Fruit fly (Drosophila melanogaster) whole organism, embryonic: ENCODE measurements around the gene CG1640.

Source experiments
- Antp ChIP-seq: fragments of 200-800 bp; sonication (Bioruptor generic); optimal IDR thresholded peaks from 3 replicates; lab custom pipeline; 2016; ENCODE audit warnings: missing biosample characterization, missing genetic modification characterization
- Atf6 ChIP-seq: fragments of 200-800 bp; sonication (Bioruptor generic); IDR thresholded peaks from 2 replicates; pipeline ENCODE4 v1.3.6; 2022; ENCODE audit warnings: missing biosample characterization, missing genetic modification characterization
- CG10321 ChIP-seq: fragments of 200-800 bp; sonication (Bioruptor generic); IDR thresholded peaks from 2 replicates; pipeline ENCODE4 v1.3.6; 2022; ENCODE audit warnings: missing biosample characterization, missing genetic modification characterization
- CG11247 ChIP-seq: fragments of 200-800 bp; sonication (Bioruptor generic); IDR thresholded peaks from 2 replicates; pipeline ENCODE4 v1.3.6; 2022; ENCODE audit warnings: missing biosample characterization, missing genetic modification characterization
- CG11695 ChIP-seq: fragments of 200-800 bp; sonication (Bioruptor generic); IDR thresholded peaks from 3 replicates; pipeline ENCODE4 v1.3.6; 2022; ENCODE audit warnings: missing biosample characterization, missing genetic modification characterization
- CG12104 ChIP-seq: fragments of 200-800 bp; sonication (Bioruptor generic); optimal IDR thresholded peaks from 3 replicates; lab custom pipeline; 2016; ENCODE audit warnings: missing biosample characterization, missing genetic modification characterization
- CG12299 ChIP-seq: fragments of 200-800 bp; sonication (Bioruptor generic); optimal IDR thresholded peaks from 2 replicates; lab custom pipeline; 2018; ENCODE audit warnings: missing biosample characterization, mild to moderate bottlenecking, missing genetic modification characterization
- CG13287 ChIP-seq: fragments of 200-800 bp; sonication (Bioruptor generic); IDR thresholded peaks from 2 replicates; pipeline ENCODE4 v1.3.6; 2022; ENCODE audit warnings: missing biosample characterization, missing genetic modification characterization; ENCODE audit not compliant: partially characterized antibody
- CG14667 ChIP-seq: fragments of 200-800 bp; sonication (Bioruptor generic); IDR thresholded peaks from 2 replicates; pipeline ENCODE4 v1.3.6; 2022; ENCODE audit warnings: missing biosample characterization, missing genetic modification characterization
- CG17385 ChIP-seq: fragments of 200-800 bp; sonication (Bioruptor generic); optimal IDR thresholded peaks from 3 replicates; lab custom pipeline; 2018; ENCODE audit warnings: missing biosample characterization, mild to moderate bottlenecking, missing genetic modification characterization
- CG17568 ChIP-seq: fragments of 200-800 bp; sonication (Bioruptor generic); optimal IDR thresholded peaks from 2 replicates; lab custom pipeline; 2018; ENCODE audit warnings: missing biosample characterization, mild to moderate bottlenecking, missing genetic modification characterization, moderate library complexity
- CG18262 ChIP-seq: fragments of 200-800 bp; optimal IDR thresholded peaks from 3 replicates; lab custom pipeline; 2019; ENCODE audit warnings: missing biosample characterization, mild to moderate bottlenecking, missing genetic modification characterization, moderate library complexity
- CG18599 ChIP-seq: fragments of 200-800 bp; sonication (Bioruptor generic); optimal IDR thresholded peaks from 3 replicates; lab custom pipeline; 2017; ENCODE audit warnings: missing biosample characterization, missing genetic modification characterization, mild to moderate bottlenecking, moderate library complexity, missing genetic modification reagents
- CG2116 ChIP-seq: fragments of 200-800 bp; sonication (Bioruptor generic); optimal IDR thresholded peaks from 3 replicates; lab custom pipeline; 2018; ENCODE audit warnings: missing biosample characterization, mild to moderate bottlenecking, missing genetic modification characterization
- CG5245 ChIP-seq: fragments of 200-800 bp; sonication (Bioruptor generic); optimal IDR thresholded peaks from 3 replicates; lab custom pipeline; 2016; ENCODE audit warnings: missing biosample characterization, missing genetic modification characterization
- CG6654 ChIP-seq: fragments of 200-800 bp; sonication (Bioruptor generic); optimal IDR thresholded peaks from 2 replicates; lab custom pipeline; 2017; ENCODE audit warnings: missing biosample characterization, mild to moderate bottlenecking, missing genetic modification characterization
- CG8359 ChIP-seq: fragments of 200-800 bp; sonication (Bioruptor generic); optimal IDR thresholded peaks from 2 replicates; lab custom pipeline; 2017; ENCODE audit warnings: missing biosample characterization, mild to moderate bottlenecking, missing genetic modification characterization, borderline replicate concordance
- CG8944 ChIP-seq: fragments of 200-800 bp; sonication (Bioruptor generic); optimal IDR thresholded peaks from 3 replicates; lab custom pipeline; 2016; ENCODE audit warnings: missing biosample characterization, missing genetic modification characterization
- Dip2 ChIP-seq: fragments of 200-800 bp; sonication (Bioruptor generic); IDR thresholded peaks from 2 replicates; pipeline ENCODE4 v1.3.6; 2022; ENCODE audit warnings: missing biosample characterization, missing genetic modification characterization
- E2f2 ChIP-seq: fragments of 200-800 bp; sonication (Bioruptor generic); IDR thresholded peaks from 2 replicates; pipeline ENCODE4 v1.3.6; 2022; ENCODE audit warnings: missing biosample characterization, missing genetic modification characterization
- Ets97D ChIP-seq: fragments of 200-800 bp; sonication (Bioruptor generic); optimal IDR thresholded peaks from 3 replicates; lab custom pipeline; 2016; ENCODE audit warnings: missing biosample characterization, missing genetic modification characterization
- Gsc ChIP-seq: fragments of 200-800 bp; sonication (Bioruptor generic); IDR thresholded peaks from 2 replicates; pipeline ENCODE4 v1.3.6; 2022; ENCODE audit warnings: missing biosample characterization, missing genetic modification characterization
- HmgD ChIP-seq: fragments of 200-800 bp; sonication (Bioruptor generic); optimal IDR thresholded peaks from 3 replicates; lab custom pipeline; 2016; ENCODE audit warnings: missing biosample characterization, missing genetic modification characterization
- Lim3 ChIP-seq: fragments of 200-800 bp; sonication (Bioruptor generic); IDR thresholded peaks from 2 replicates; pipeline ENCODE4 v1.3.6; 2022; ENCODE audit warnings: missing biosample characterization, missing genetic modification characterization
- MTF-1 ChIP-seq: fragments of 200-800 bp; sonication (Bioruptor generic); optimal IDR thresholded peaks from 2 replicates; lab custom pipeline; 2018; ENCODE audit warnings: missing biosample characterization, mild to moderate bottlenecking, missing genetic modification characterization, borderline replicate concordance
- Max ChIP-seq: fragments of 200-800 bp; sonication (Bioruptor generic); optimal IDR thresholded peaks from 2 replicates; lab custom pipeline; 2016; ENCODE audit warnings: missing biosample characterization, mild to moderate bottlenecking, missing genetic modification characterization
- NC2β ChIP-seq: fragments of 200-800 bp; sonication (Bioruptor generic); optimal IDR thresholded peaks from 2 replicates; lab custom pipeline; 2016; ENCODE audit warnings: missing biosample characterization, missing genetic modification characterization
- NfI ChIP-seq: fragments of 200-800 bp; sonication (Bioruptor generic); optimal IDR thresholded peaks from 3 replicates; lab custom pipeline; 2018; ENCODE audit warnings: missing biosample characterization, mild to moderate bottlenecking, missing genetic modification characterization, moderate library complexity
- Oli ChIP-seq: fragments of 200-800 bp; sonication (Bioruptor generic); optimal IDR thresholded peaks from 2 replicates; lab custom pipeline; 2018; ENCODE audit warnings: missing biosample characterization, mild to moderate bottlenecking, missing genetic modification characterization, moderate library complexity
- Sox100B ChIP-seq: fragments of 200-800 bp; sonication (Bioruptor generic); optimal IDR thresholded peaks from 3 replicates; lab custom pipeline; 2018; ENCODE audit warnings: missing biosample characterization, mild to moderate bottlenecking, missing genetic modification characterization
- Sry-δ ChIP-seq: fragments of 200-800 bp; sonication (Bioruptor generic); optimal IDR thresholded peaks from 2 replicates; lab custom pipeline; 2016; ENCODE audit warnings: missing biosample characterization, missing genetic modification characterization
- ato ChIP-seq: fragments of 200-800 bp; sonication (Bioruptor generic); IDR thresholded peaks from 2 replicates; pipeline ENCODE4 v1.3.6; 2022; ENCODE audit warnings: missing biosample characterization, missing genetic modification characterization; ENCODE audit not compliant: partially characterized antibody
- bbx ChIP-seq: fragments of 200-800 bp; sonication (Bioruptor generic); IDR thresholded peaks from 2 replicates; pipeline ENCODE4 v1.3.6; 2022; ENCODE audit warnings: missing biosample characterization, missing genetic modification characterization; ENCODE audit not compliant: partially characterized antibody
- cg ChIP-seq: fragments of 200-800 bp; sonication (Bioruptor generic); optimal IDR thresholded peaks from 3 replicates; lab custom pipeline; 2019; ENCODE audit warnings: missing biosample characterization, mild to moderate bottlenecking, missing genetic modification characterization, moderate library complexity
- chn ChIP-seq: fragments of 200-800 bp; sonication (Bioruptor generic); optimal IDR thresholded peaks from 2 replicates; lab custom pipeline; 2016; ENCODE audit warnings: missing biosample characterization, missing genetic modification characterization
- dati ChIP-seq: fragments of 200-800 bp; sonication (Bioruptor generic); IDR thresholded peaks from 2 replicates; pipeline ENCODE4 v1.3.6; 2022; ENCODE audit warnings: missing biosample characterization, missing genetic modification characterization
- dimm ChIP-seq: fragments of 200-800 bp; sonication (Bioruptor generic); IDR thresholded peaks from 2 replicates; pipeline ENCODE4 v1.3.6; 2022; ENCODE audit warnings: missing biosample characterization, missing genetic modification characterization
- gt ChIP-seq: fragments of 200-800 bp; sonication (Bioruptor generic); IDR thresholded peaks from 2 replicates; pipeline ENCODE4 v1.3.6; 2022; ENCODE audit warnings: missing biosample characterization, missing genetic modification characterization
- hbn ChIP-seq: fragments of 200-800 bp; sonication (Bioruptor generic); IDR thresholded peaks from 2 replicates; pipeline ENCODE4 v1.3.6; 2022; ENCODE audit warnings: missing biosample characterization, missing genetic modification characterization; ENCODE audit not compliant: partially characterized antibody
- klu ChIP-seq: fragments of 200-800 bp; sonication (Bioruptor generic); IDR thresholded peaks from 2 replicates; pipeline ENCODE4 v1.3.6; 2022; ENCODE audit warnings: missing biosample characterization, missing genetic modification characterization
- lilli ChIP-seq: fragments of 200-800 bp; sonication (Bioruptor generic); optimal IDR thresholded peaks from 3 replicates; lab custom pipeline; 2016; ENCODE audit warnings: missing biosample characterization, missing genetic modification characterization
- nerfin-1 ChIP-seq: fragments of 200-800 bp; sonication (Bioruptor generic); optimal IDR thresholded peaks from 3 replicates; lab custom pipeline; 2019; ENCODE audit warnings: missing biosample characterization, mild to moderate bottlenecking, missing genetic modification characterization, moderate library complexity
- p53 ChIP-seq: fragments of 200-800 bp; sonication (Bioruptor generic); optimal IDR thresholded peaks from 2 replicates; lab custom pipeline; 2016; ENCODE audit warnings: missing biosample characterization, missing genetic modification characterization
- pros ChIP-seq: fragments of 200-800 bp; sonication (Bioruptor generic); optimal IDR thresholded peaks from 3 replicates; lab custom pipeline; 2019; ENCODE audit warnings: missing biosample characterization, mild to moderate bottlenecking, missing genetic modification characterization, moderate library complexity
- schlank ChIP-seq: fragments of 200-800 bp; sonication (Bioruptor generic); optimal IDR thresholded peaks from 2 replicates; lab custom pipeline; 2018; ENCODE audit warnings: missing biosample characterization, mild to moderate bottlenecking, missing genetic modification characterization
- sens ChIP-seq: fragments of 200-800 bp; sonication (Bioruptor generic); peaks from one replicate; lab custom pipeline; 2016; ENCODE audit warnings: missing biosample characterization, missing genetic modification characterization
- slou ChIP-seq: fragments of 200-800 bp; sonication (Bioruptor generic); optimal IDR thresholded peaks from 3 replicates; lab custom pipeline; 2016; ENCODE audit warnings: missing biosample characterization, missing genetic modification characterization
- sna ChIP-seq: fragments of 200-800 bp; sonication (Bioruptor generic); IDR thresholded peaks from 2 replicates; pipeline ENCODE4 v1.3.6; 2022; ENCODE audit warnings: missing biosample characterization, missing genetic modification characterization; ENCODE audit not compliant: partially characterized antibody
- sug ChIP-seq: fragments of 200-800 bp; optimal IDR thresholded peaks from 2 replicates; lab custom pipeline; 2019; ENCODE audit warnings: missing biosample characterization, mild to moderate bottlenecking, missing genetic modification characterization, moderate library complexity
- trem ChIP-seq: fragments of 200-800 bp; optimal IDR thresholded peaks from 3 replicates; lab custom pipeline; 2019; ENCODE audit warnings: missing biosample characterization, mild to moderate bottlenecking, missing genetic modification characterization, moderate library complexity
- tx ChIP-seq: fragments of 200-800 bp; sonication (Bioruptor generic); optimal IDR thresholded peaks from 2 replicates; lab custom pipeline; 2016; ENCODE audit warnings: missing biosample characterization, missing genetic modification characterization
- wor ChIP-seq: fragments of 200-800 bp; sonication (Bioruptor generic); IDR thresholded peaks from 2 replicates; pipeline ENCODE4 v1.3.6; 2022; ENCODE audit warnings: missing biosample characterization, missing genetic modification characterization

Gene CG1640

dm6 chrX:13338113-13338512, 32.3 kb upstream of the CG1640 start, which contains the start of gene CG15747 (continued):
- TF ChIP-seq sens (peak; percentile 15), schlank (tag; lab: Kevin White, UChicago) (no peak), pros (no peak), Ets97D (GFP tag; lab: Kevin White, UChicago) (peak; percentile 74), Sry-δ (GFP tag; lab: Kevin White, UChicago) (peak; percentile 0), NfI (GFP tag; lab: Kevin White, UChicago) (peak; percentile 15), CG13287 (GFP tag; lab: Robert Waterston, UW) (peak; percentile 13), hbn (GFP tag; lab: Robert Waterston, UW) (peak; percentile 43; the same call in 1 of the 2 replicates), HmgD (GFP tag; lab: Kevin White, UChicago) (no peak), slou (no peak), sna (GFP tag; lab: Robert Waterston, UW) (0 out of 2 replicates have a peak, but pooled peaks have one; percentile 24), dati (GFP tag; lab: Robert Waterston, UW) (no peak), klu (GFP tag; lab: Robert Waterston, UW) (no peak), Lim3 (GFP tag; lab: Robert Waterston, UW) (no peak), CG6654 (GFP tag; lab: Kevin White, UChicago) (no peak), E2f2 (GFP tag; lab: Robert Waterston, UW) (peak; percentile 11; the same call in 1 of the 2 replicates), gt (GFP tag; lab: Robert Waterston, UW) (no peak), CG18262 (no peak), Sox100B (GFP tag; lab: Kevin White, UChicago) (no peak), CG8944 (GFP tag; lab: Kevin White, UChicago) (no peak), CG14667 (GFP tag; lab: Robert Waterston, UW) (no peak), Dip2 (GFP tag; lab: Robert Waterston, UW) (no peak), CG12104 (no peak), chn (GFP tag; lab: Kevin White, UChicago) (no peak), ato (GFP tag; lab: Robert Waterston, UW) (0 out of 2 replicates have a peak, but pooled peaks have one; percentile 34), p53 (GFP tag; lab: Kevin White, UChicago) (no peak), CG12299 (tag; lab: Kevin White, UChicago) (no peak), NC2β (GFP tag; lab: Kevin White, UChicago) (no peak), nerfin-1 (tag; lab: Kevin White, UChicago) (no peak), CG18599 (GFP tag; lab: Kevin White, UChicago) (no peak), Oli (tag; lab: Kevin White, UChicago) (no peak), Antp (GFP tag; lab: Kevin White, UChicago) (no peak), bbx (GFP tag; lab: Robert Waterston, UW) (peak; percentile 25; the same call in 1 of the 2 replicates), tx (no peak), Gsc (GFP tag; lab: Robert Waterston, UW) (no peak), CG8359 (GFP tag; lab: Kevin White, UChicago) (no peak), CG17385 (GFP tag; lab: Kevin White, UChicago) (no peak), wor (no peak), CG2116 (peak; percentile 13), CG10321 (GFP tag; lab: Robert Waterston, UW) (no peak), cg (no peak), CG5245 (GFP tag; lab: Kevin White, UChicago) (no peak), CG11695 (GFP tag; lab: Robert Waterston, UW) (no peak), CG17568 (GFP tag; lab: Kevin White, UChicago) (no peak), CG11247 (GFP tag; lab: Robert Waterston, UW) (no peak), Max (GFP tag; lab: Kevin White, UChicago) (no peak), lilli (GFP tag; lab: Kevin White, UChicago) (no peak), sug (no peak), Atf6 (GFP tag; lab: Robert Waterston, UW) (no peak), trem (tag; lab: Kevin White, UChicago) (no peak), MTF-1 (GFP tag; lab: Kevin White, UChicago) (no peak), dimm (GFP tag; lab: Robert Waterston, UW) (no peak)
